Fruit fly (Drosophila melanogaster) whole organism: ENCODE data around the gene CG17104.

Experiments used
- CG8478 ChIP-seq: fragments of >200 bp; optimal IDR thresholded peaks from 2 replicates; lab custom pipeline; 2018; ENCODE audit warnings: inconsistent platforms
- psq ChIP-seq: fragments of >200 bp; optimal IDR thresholded peaks from 2 replicates; lab custom pipeline; 2017

- TF ChIP-seq psq (lab: Kevin White, UChicago) (no peak), CG8478 (no peak)
These were observed 15.3 kb upstream of the CG17104 start, which contains the start of gene CG31871 for dm6 chr2L:10661490-10662240.
